Worm (Caenorhabditis elegans) whole organism, L3 larva: Measurements from ENCODE around the gene R02F2.9.

Experiments
- ZK546.5 ChIP-seq: sonication (generic microtip); optimal IDR thresholded peaks from 2 replicates; lab custom pipeline; 2017; ENCODE audit warnings: missing biosample characterization, missing genetic modification characterization
- aly-2 ChIP-seq: fragments of 150-350 bp; optimal IDR thresholded peaks from 2 replicates; lab custom pipeline; 2014; ENCODE audit warnings: missing biosample characterization, missing genetic modification characterization
- ama-1 ChIP-seq: fragments of 150-350 bp; optimal IDR thresholded peaks from 2 replicates; lab custom pipeline; 2018
- ceh-16 ChIP-seq: sonication (generic microtip); optimal IDR thresholded peaks from 2 replicates; lab custom pipeline; 2017; ENCODE audit warnings: missing biosample characterization, missing genetic modification characterization
- ceh-28 ChIP-seq: fragments of 150-350 bp; optimal IDR thresholded peaks from 2 replicates; lab custom pipeline; 2014; ENCODE audit warnings: missing biosample characterization, missing genetic modification reagents, missing genetic modification characterization
- ceh-82 ChIP-seq: fragments of 150-350 bp; optimal IDR thresholded peaks from 2 replicates; lab custom pipeline; 2014; ENCODE audit warnings: missing biosample characterization, missing genetic modification characterization
- ceh-9 ChIP-seq: sonication (generic microtip); optimal IDR thresholded peaks from 2 replicates; lab custom pipeline; 2018; ENCODE audit warnings: missing biosample characterization, missing genetic modification characterization
- egl-27 ChIP-seq: sonication (generic microtip); optimal IDR thresholded peaks from 4 replicates; lab custom pipeline; 2017; ENCODE audit warnings: missing biosample characterization, missing genetic modification reagents, missing genetic modification characterization
- egl-5 ChIP-seq: fragments of 150-350 bp; optimal IDR thresholded peaks from 2 replicates; lab custom pipeline; 2017; ENCODE audit warnings: missing biosample characterization, missing genetic modification reagents, missing genetic modification characterization, inconsistent platforms
- elt-1 ChIP-seq: fragments of 150-350 bp; optimal IDR thresholded peaks from 2 replicates; lab custom pipeline; 2014; ENCODE audit warnings: missing biosample characterization, missing genetic modification characterization
- elt-2 ChIP-seq: sonication (generic microtip); optimal IDR thresholded peaks from 2 replicates; lab custom pipeline; 2016; ENCODE audit warnings: missing genetic modification reagents, mild to moderate bottlenecking, missing genetic modification characterization, missing compliant biosample characterization
- elt-3 ChIP-seq, 3 experiments: fragments of 150-350 bp in 1 of 3; sonication (generic microtip) in 2 of 3; optimal IDR thresholded peaks; 2 replicates in 2 of 3; 4 replicates in 1 of 3; lab custom pipeline; 2014 to 2017; ENCODE audit warnings: missing biosample characterization in 3 of 3, missing genetic modification characterization in 3 of 3
- eor-1 ChIP-seq, 2 experiments: fragments of 150-350 bp; optimal IDR thresholded peaks; 2 replicates each; lab custom pipeline; 2014 to 2018; ENCODE audit warnings: missing biosample characterization in 2 of 2, missing genetic modification characterization in 2 of 2
- fkh-10 ChIP-seq: sonication (generic microtip); optimal IDR thresholded peaks from 2 replicates; lab custom pipeline; 2017; ENCODE audit warnings: missing biosample characterization, missing genetic modification reagents, missing genetic modification characterization
- fkh-2 ChIP-seq: fragments of 150-350 bp; optimal IDR thresholded peaks from 2 replicates; lab custom pipeline; 2014; ENCODE audit warnings: missing biosample characterization, missing genetic modification reagents, missing genetic modification characterization
- fos-1 ChIP-seq: fragments of 150-350 bp; optimal IDR thresholded peaks from 2 replicates; lab custom pipeline; 2014; ENCODE audit warnings: missing biosample characterization, missing genetic modification characterization
- hmg-11 ChIP-seq: sonication (generic microtip); optimal IDR thresholded peaks from 2 replicates; lab custom pipeline; 2016; ENCODE audit warnings: missing genetic modification characterization, missing compliant biosample characterization
- jun-1 ChIP-seq: fragments of 150-350 bp; optimal IDR thresholded peaks from 2 replicates; lab custom pipeline; 2014; ENCODE audit warnings: missing biosample characterization, missing genetic modification reagents, missing genetic modification characterization
- lin-15B ChIP-seq: fragments of 150-350 bp; optimal IDR thresholded peaks from 2 replicates; lab custom pipeline; 2014; ENCODE audit warnings: missing biosample characterization, missing genetic modification characterization
- lin-39 ChIP-seq: fragments of 150-350 bp; optimal IDR thresholded peaks from 2 replicates; lab custom pipeline; 2018; ENCODE audit warnings: missing biosample characterization, missing genetic modification reagents, missing genetic modification characterization
- lsy-12 ChIP-seq: sonication (generic microtip); optimal IDR thresholded peaks from 2 replicates; lab custom pipeline; 2016; ENCODE audit warnings: mild to moderate bottlenecking, missing genetic modification characterization, missing compliant biosample characterization
- nfya-1 ChIP-seq: sonication (generic microtip); optimal IDR thresholded peaks from 2 replicates; lab custom pipeline; 2017; ENCODE audit warnings: missing genetic modification characterization, mild to moderate bottlenecking, missing compliant biosample characterization, antibody characterized with exemption, moderate library complexity; ENCODE audit not compliant: insufficient read depth
- nhr-11 ChIP-seq: fragments of 150-350 bp; optimal IDR thresholded peaks from 2 replicates; lab custom pipeline; 2014; ENCODE audit warnings: missing biosample characterization, missing genetic modification characterization
- nhr-23 ChIP-seq: fragments of 150-350 bp; optimal IDR thresholded peaks from 2 replicates; lab custom pipeline; 2014; ENCODE audit warnings: missing biosample characterization, missing genetic modification reagents, missing genetic modification characterization
- nhr-25 ChIP-seq: sonication (generic microtip); optimal IDR thresholded peaks from 2 replicates; lab custom pipeline; 2017; ENCODE audit warnings: missing biosample characterization, missing genetic modification characterization
- nhr-28 ChIP-seq: fragments of 150-350 bp; optimal IDR thresholded peaks from 2 replicates; lab custom pipeline; 2014; ENCODE audit warnings: missing biosample characterization, missing genetic modification characterization
- nhr-67 ChIP-seq: fragments of 150-350 bp; optimal IDR thresholded peaks from 2 replicates; lab custom pipeline; 2014; ENCODE audit warnings: missing biosample characterization, missing genetic modification characterization
- nhr-76 ChIP-seq: fragments of 150-350 bp; sonication (generic microtip); optimal IDR thresholded peaks from 5 replicates; lab custom pipeline; 2014; ENCODE audit warnings: missing biosample characterization, missing genetic modification characterization
- nhr-77 ChIP-seq: fragments of 150-350 bp; optimal IDR thresholded peaks from 2 replicates; lab custom pipeline; 2014; ENCODE audit warnings: missing biosample characterization, missing genetic modification characterization
- pha-4 ChIP-seq: fragments of 150-350 bp; optimal IDR thresholded peaks from 2 replicates; lab custom pipeline; 2014; ENCODE audit warnings: missing biosample characterization, missing genetic modification reagents, missing genetic modification characterization
- pqm-1 ChIP-seq: fragments of 150-350 bp; optimal IDR thresholded peaks from 2 replicates; lab custom pipeline; 2017; ENCODE audit warnings: missing biosample characterization, missing genetic modification characterization, inconsistent platforms
- sea-2 ChIP-seq: fragments of 150-350 bp; sonication (generic microtip); optimal IDR thresholded peaks from 4 replicates; lab custom pipeline; 2014; ENCODE audit warnings: missing biosample characterization, missing genetic modification reagents, missing genetic modification characterization
- skn-1 ChIP-seq: fragments of 150-350 bp; optimal IDR thresholded peaks from 2 replicates; lab custom pipeline; 2014; ENCODE audit warnings: missing biosample characterization, missing genetic modification characterization
- snpc-4 ChIP-seq: fragments of 150-350 bp; optimal IDR thresholded peaks from 2 replicates; lab custom pipeline; 2014; ENCODE audit warnings: missing biosample characterization, missing genetic modification characterization
- ztf-11 ChIP-seq: fragments of 150-350 bp; optimal IDR thresholded peaks from 2 replicates; lab custom pipeline; 2014; ENCODE audit warnings: missing biosample characterization, missing genetic modification characterization
- ztf-4 ChIP-seq: fragments of 150-350 bp; optimal IDR thresholded peaks from 2 replicates; lab custom pipeline; 2014; ENCODE audit warnings: missing biosample characterization, missing genetic modification characterization

The R02F2.9 gene

DNA sequence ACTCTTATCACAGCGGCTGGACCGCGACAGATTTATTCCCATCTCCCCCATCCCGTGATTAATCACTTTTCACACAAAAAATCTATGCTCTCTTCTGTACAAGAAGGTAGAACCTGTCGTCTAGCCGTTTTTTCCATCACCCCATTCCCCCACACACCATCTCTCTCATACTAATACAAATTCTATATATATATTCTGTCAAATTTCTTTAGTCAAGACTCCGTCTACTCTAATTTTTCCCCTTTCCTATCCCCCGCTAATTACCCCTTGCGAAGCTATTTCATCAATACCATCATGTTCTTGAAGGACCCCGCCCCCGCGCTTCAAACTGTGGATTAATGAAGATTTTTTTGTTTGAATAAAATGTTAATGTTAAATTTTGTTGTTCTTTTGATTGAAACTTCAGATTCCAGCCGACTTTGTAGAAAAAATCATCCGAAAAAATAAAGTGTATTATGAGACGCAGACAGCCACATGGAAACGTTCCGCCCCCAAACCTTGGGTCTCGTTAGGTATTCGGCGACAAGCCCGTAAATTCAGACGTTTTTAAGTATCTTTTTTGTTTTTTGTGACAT is 7.1 kb downstream of the R02F2.9 start (continued):
- TF ChIP-seq egl-5 (tag; lab: Kevin White, UChicago) (no peak), ceh-28 (tag; lab: Kevin White, UChicago) (no peak), ceh-9 (tag; lab: Kevin White, UChicago) (no peak)

DNA sequence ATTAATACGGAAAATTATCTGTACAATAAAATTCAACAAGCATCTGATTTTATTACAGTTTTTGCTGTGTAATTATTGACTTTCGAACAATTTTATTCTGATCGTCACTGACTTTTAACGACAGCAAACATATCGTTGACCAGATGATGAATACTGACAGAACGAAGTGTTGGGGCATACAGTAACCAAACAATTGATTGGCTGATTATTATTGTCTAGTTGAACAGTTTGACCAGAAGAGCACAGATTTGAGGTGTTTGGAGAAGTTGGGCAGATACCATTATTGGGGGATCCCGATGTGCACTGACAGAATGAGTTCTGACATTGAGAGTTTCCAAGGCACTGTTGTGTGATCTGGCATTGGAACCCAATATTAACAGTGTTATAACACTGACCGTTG is 7.9 kb downstream of the R02F2.9 start:
- TF ChIP-seq sea-2 (GFP tag; lab: Kevin White, UChicago) (no peak), hmg-11 (tag; lab: Kevin White, UChicago) (no peak), lin-15B (no peak), fkh-2 (tag; lab: Kevin White, UChicago) (no peak), ama-1 (lab: Kevin White, UChicago) (no peak), aly-2 (tag; lab: Kevin White, UChicago) (no peak), nhr-11 (no peak), elt-3 (tag; optimal IDR thresholded peaks at IDR 0.05; lab: Kevin White, UChicago) (no peak), nhr-23 (tag; lab: Kevin White, UChicago) (no peak), ZK546.5 (tag; lab: Kevin White, UChicago) (no peak), nhr-67 (tag; lab: Kevin White, UChicago) (no peak), lsy-12 (tag; lab: Kevin White, UChicago) (no peak), snpc-4 (tag; lab: Kevin White, UChicago) (no peak), pha-4 (tag; lab: Kevin White, UChicago) (no peak), skn-1 (no peak), ceh-28 (tag; lab: Kevin White, UChicago) (no peak), ztf-11 (tag; lab: Kevin White, UChicago) (no peak), fkh-10 (GFP tag; lab: Kevin White, UChicago) (no peak)

DNA sequence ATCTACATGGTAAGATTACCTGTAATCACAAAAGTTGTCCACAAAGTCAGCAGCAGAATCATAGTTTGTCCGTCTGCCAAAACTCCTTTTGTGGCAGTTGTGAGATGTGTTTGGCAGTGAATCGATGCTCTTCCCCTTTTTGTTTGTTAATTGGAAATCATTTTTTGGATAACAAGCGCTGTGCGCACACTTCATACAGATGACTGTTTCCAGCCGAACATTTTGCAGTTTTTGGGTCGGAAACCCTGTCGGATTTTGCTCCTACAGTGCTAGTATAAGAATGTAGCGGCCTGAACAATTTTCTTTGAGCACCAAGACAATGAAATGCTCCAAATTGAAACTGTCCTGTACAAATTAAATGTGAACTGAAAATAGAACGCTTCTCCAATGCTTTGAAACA is 9.7 kb downstream of the R02F2.9 start, which contains the start of gene D1044.7:
TSS of gene D1044.7 (minus strand) at position 101 of the 400 bp plus-strand sequence.
- TF ChIP-seq lin-39 (tag; lab: Kevin White, UChicago): no peak
- TF ChIP-seq egl-27 (tag; lab: Kevin White, UChicago): no peak
- TF ChIP-seq ceh-9 (tag; lab: Kevin White, UChicago): no peak
- TF ChIP-seq ceh-16 (tag; lab: Kevin White, UChicago): no peak
- no peak for TF ChIP-seq lin-15B
- no peak for TF ChIP-seq lsy-12 (tag; lab: Kevin White, UChicago)

DNA sequence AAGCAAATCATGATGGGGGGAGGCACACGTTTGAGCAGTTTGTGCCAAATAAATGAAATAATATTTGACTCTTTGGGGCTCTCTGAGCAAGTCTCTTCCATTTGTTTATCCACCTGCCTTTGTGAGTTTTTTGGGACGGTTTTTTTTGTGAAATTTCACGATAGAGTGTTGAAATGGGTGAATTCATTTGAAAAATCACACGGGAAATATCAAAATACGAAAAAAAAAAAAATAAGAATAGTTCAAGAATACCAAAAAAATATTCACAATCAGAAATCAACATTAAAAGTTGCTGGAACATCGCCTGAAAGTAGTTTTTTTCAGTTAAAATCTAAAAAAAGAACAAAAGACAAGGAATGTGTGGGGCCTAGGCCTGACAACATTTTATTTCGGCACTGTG is 13.5 kb downstream of the R02F2.9 start, which contains the start of gene pqn-25:
TSS of gene pqn-25 (minus strand) at position 101 of the 400 bp plus-strand sequence.
- TF ChIP-seq skn-1 (no peak), pqm-1 (no peak), ceh-82 (tag; lab: Kevin White, UChicago) (no peak), nhr-76 (tag; lab: Kevin White, UChicago) (no peak), hmg-11 (tag; lab: Kevin White, UChicago) (no peak), aly-2 (tag; lab: Kevin White, UChicago) (no peak), eor-1 (tag; optimal IDR thresholded peaks at IDR 0.05; lab: Kevin White, UChicago) (no peak), elt-3 (tag; optimal IDR thresholded peaks at IDR 0.05; lab: Kevin White, UChicago) (no peak), elt-1 (tag; lab: Kevin White, UChicago) (no peak), lsy-12 (tag; lab: Kevin White, UChicago) (no peak), nfya-1 (tag; lab: Kevin White, UChicago) (no peak), fos-1 (tag; lab: Kevin White, UChicago) (no peak), snpc-4 (tag; lab: Kevin White, UChicago) (no peak), ztf-4 (no peak), nhr-28 (no peak), ceh-16 (tag; lab: Kevin White, UChicago) (no peak), pha-4 (tag; lab: Kevin White, UChicago) (no peak)

DNA sequence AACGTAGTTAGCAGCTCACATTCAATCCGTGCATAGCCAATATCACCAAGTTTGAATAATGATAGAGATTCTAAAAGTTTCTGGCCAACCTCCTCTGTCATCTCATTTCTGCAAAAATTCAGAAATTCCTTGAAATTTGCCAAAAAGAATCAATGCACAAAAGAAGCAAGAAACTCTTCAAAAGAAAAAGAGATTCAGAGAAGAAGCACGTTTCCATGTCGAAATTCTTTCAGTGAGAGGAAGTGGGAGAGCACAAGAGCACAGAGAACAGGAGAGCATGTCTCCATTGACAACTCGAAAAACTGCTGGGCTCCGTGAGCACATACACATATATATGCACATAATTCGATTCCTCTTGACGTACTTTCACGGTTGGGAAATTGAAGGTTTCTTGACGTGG is 18.4 kb downstream of the R02F2.9 start, which contains the start of gene nekl-4:
TSS of gene nekl-4 (minus strand) at position 101 of the 400 bp plus-strand sequence.
- TF ChIP-seq ztf-11 (tag; lab: Kevin White, UChicago) (no peak), skn-1 (no peak), egl-5 (tag; lab: Kevin White, UChicago) (no peak), lin-15B (no peak), elt-3 (tag; optimal IDR thresholded peaks at IDR 0.05; lab: Kevin White, UChicago) (no peak), nhr-25 (tag; lab: Kevin White, UChicago) (no peak), fos-1 (tag; lab: Kevin White, UChicago) (no peak), aly-2 (tag; lab: Kevin White, UChicago) (no peak), nhr-77 (no peak), lin-39 (tag; lab: Kevin White, UChicago) (no peak), ZK546.5 (tag; lab: Kevin White, UChicago) (no peak), hmg-11 (tag; lab: Kevin White, UChicago) (no peak), nhr-23 (tag; lab: Kevin White, UChicago) (no peak), jun-1 (tag; lab: Kevin White, UChicago) (no peak), nfya-1 (tag; lab: Kevin White, UChicago) (no peak), ceh-9 (tag; lab: Kevin White, UChicago) (no peak), ceh-82 (tag; lab: Kevin White, UChicago) (no peak), elt-2 (tag; lab: Kevin White, UChicago) (no peak)
